Worm (Caenorhabditis elegans) whole organism, L3 larva: Measurements from ENCODE around the gene cyp-33C9.

Source experiments
- R02D3.7 ChIP-seq: fragments of 150-350 bp; optimal IDR thresholded peaks from 2 replicates; lab custom pipeline; 2014; ENCODE audit warnings: missing biosample characterization, missing genetic modification characterization
- ZK546.5 ChIP-seq: sonication (generic microtip); optimal IDR thresholded peaks from 2 replicates; lab custom pipeline; 2017; ENCODE audit warnings: missing biosample characterization, missing genetic modification characterization
- aly-2 ChIP-seq: fragments of 150-350 bp; optimal IDR thresholded peaks from 2 replicates; lab custom pipeline; 2014; ENCODE audit warnings: missing biosample characterization, missing genetic modification characterization
- ama-1 ChIP-seq: fragments of 150-350 bp; optimal IDR thresholded peaks from 2 replicates; lab custom pipeline; 2018
- ceh-28 ChIP-seq: fragments of 150-350 bp; optimal IDR thresholded peaks from 2 replicates; lab custom pipeline; 2014; ENCODE audit warnings: missing biosample characterization, missing genetic modification reagents, missing genetic modification characterization
- ceh-82 ChIP-seq: fragments of 150-350 bp; optimal IDR thresholded peaks from 2 replicates; lab custom pipeline; 2014; ENCODE audit warnings: missing biosample characterization, missing genetic modification characterization
- ceh-9 ChIP-seq: sonication (generic microtip); optimal IDR thresholded peaks from 2 replicates; lab custom pipeline; 2018; ENCODE audit warnings: missing biosample characterization, missing genetic modification characterization
- daf-12 ChIP-seq: fragments of 150-350 bp; optimal IDR thresholded peaks from 2 replicates; lab custom pipeline; 2014; ENCODE audit warnings: missing biosample characterization, missing genetic modification reagents, missing genetic modification characterization
- egl-27 ChIP-seq: sonication (generic microtip); optimal IDR thresholded peaks from 4 replicates; lab custom pipeline; 2017; ENCODE audit warnings: missing biosample characterization, missing genetic modification reagents, missing genetic modification characterization
- egl-5 ChIP-seq: fragments of 150-350 bp; optimal IDR thresholded peaks from 2 replicates; lab custom pipeline; 2017; ENCODE audit warnings: missing biosample characterization, missing genetic modification reagents, missing genetic modification characterization, inconsistent platforms
- elt-2 ChIP-seq: sonication (generic microtip); optimal IDR thresholded peaks from 2 replicates; lab custom pipeline; 2016; ENCODE audit warnings: missing genetic modification reagents, mild to moderate bottlenecking, missing genetic modification characterization, missing compliant biosample characterization
- fkh-2 ChIP-seq: fragments of 150-350 bp; optimal IDR thresholded peaks from 2 replicates; lab custom pipeline; 2014; ENCODE audit warnings: missing biosample characterization, missing genetic modification reagents, missing genetic modification characterization
- fos-1 ChIP-seq: fragments of 150-350 bp; optimal IDR thresholded peaks from 2 replicates; lab custom pipeline; 2014; ENCODE audit warnings: missing biosample characterization, missing genetic modification characterization
- hmg-11 ChIP-seq: sonication (generic microtip); optimal IDR thresholded peaks from 2 replicates; lab custom pipeline; 2016; ENCODE audit warnings: missing genetic modification characterization, missing compliant biosample characterization
- lin-15B ChIP-seq: fragments of 150-350 bp; optimal IDR thresholded peaks from 2 replicates; lab custom pipeline; 2014; ENCODE audit warnings: missing biosample characterization, missing genetic modification characterization
- lin-39 ChIP-seq: fragments of 150-350 bp; optimal IDR thresholded peaks from 2 replicates; lab custom pipeline; 2018; ENCODE audit warnings: missing biosample characterization, missing genetic modification reagents, missing genetic modification characterization
- lsy-12 ChIP-seq: sonication (generic microtip); optimal IDR thresholded peaks from 2 replicates; lab custom pipeline; 2016; ENCODE audit warnings: mild to moderate bottlenecking, missing genetic modification characterization, missing compliant biosample characterization
- mdl-1 ChIP-seq: fragments of 150-350 bp; optimal IDR thresholded peaks from 2 replicates; lab custom pipeline; 2014; ENCODE audit warnings: missing biosample characterization, missing genetic modification characterization
- mml-1 ChIP-seq: fragments of 150-350 bp; sonication (generic microtip); optimal IDR thresholded peaks from 3 replicates; lab custom pipeline; 2014; ENCODE audit warnings: missing biosample characterization, missing genetic modification characterization
- nfya-1 ChIP-seq: sonication (generic microtip); optimal IDR thresholded peaks from 2 replicates; lab custom pipeline; 2017; ENCODE audit warnings: missing genetic modification characterization, mild to moderate bottlenecking, missing compliant biosample characterization, antibody characterized with exemption, moderate library complexity; ENCODE audit not compliant: insufficient read depth
- nhr-11 ChIP-seq: fragments of 150-350 bp; optimal IDR thresholded peaks from 2 replicates; lab custom pipeline; 2014; ENCODE audit warnings: missing biosample characterization, missing genetic modification characterization
- nhr-23 ChIP-seq: fragments of 150-350 bp; optimal IDR thresholded peaks from 2 replicates; lab custom pipeline; 2014; ENCODE audit warnings: missing biosample characterization, missing genetic modification reagents, missing genetic modification characterization
- nhr-28 ChIP-seq: fragments of 150-350 bp; optimal IDR thresholded peaks from 2 replicates; lab custom pipeline; 2014; ENCODE audit warnings: missing biosample characterization, missing genetic modification characterization
- nhr-43 ChIP-seq: sonication (generic microtip); optimal IDR thresholded peaks from 2 replicates; lab custom pipeline; 2016; ENCODE audit warnings: mild to moderate bottlenecking, missing genetic modification characterization, missing compliant biosample characterization; ENCODE audit not compliant: poor library complexity, severe bottlenecking
- nhr-67 ChIP-seq: fragments of 150-350 bp; optimal IDR thresholded peaks from 2 replicates; lab custom pipeline; 2014; ENCODE audit warnings: missing biosample characterization, missing genetic modification characterization
- nhr-76 ChIP-seq: fragments of 150-350 bp; sonication (generic microtip); optimal IDR thresholded peaks from 5 replicates; lab custom pipeline; 2014; ENCODE audit warnings: missing biosample characterization, missing genetic modification characterization
- nhr-77 ChIP-seq: fragments of 150-350 bp; optimal IDR thresholded peaks from 2 replicates; lab custom pipeline; 2014; ENCODE audit warnings: missing biosample characterization, missing genetic modification characterization
- pqm-1 ChIP-seq: fragments of 150-350 bp; optimal IDR thresholded peaks from 2 replicates; lab custom pipeline; 2017; ENCODE audit warnings: missing biosample characterization, missing genetic modification characterization, inconsistent platforms
- sea-2 ChIP-seq: fragments of 150-350 bp; sonication (generic microtip); optimal IDR thresholded peaks from 4 replicates; lab custom pipeline; 2014; ENCODE audit warnings: missing biosample characterization, missing genetic modification reagents, missing genetic modification characterization
- skn-1 ChIP-seq: fragments of 150-350 bp; optimal IDR thresholded peaks from 2 replicates; lab custom pipeline; 2014; ENCODE audit warnings: missing biosample characterization, missing genetic modification characterization
- tbx-2 ChIP-seq: sonication (generic microtip); optimal IDR thresholded peaks from 2 replicates; lab custom pipeline; 2016; ENCODE audit warnings: mild to moderate bottlenecking, missing genetic modification characterization, missing compliant biosample characterization
- unc-39 ChIP-seq: sonication (generic microtip); optimal IDR thresholded peaks from 4 replicates; lab custom pipeline; 2017; ENCODE audit warnings: missing biosample characterization, missing genetic modification characterization
- zag-1 ChIP-seq: fragments of 150-350 bp; optimal IDR thresholded peaks from 2 replicates; lab custom pipeline; 2014; ENCODE audit warnings: missing biosample characterization, missing genetic modification characterization
- ztf-4 ChIP-seq: fragments of 150-350 bp; optimal IDR thresholded peaks from 2 replicates; lab custom pipeline; 2014; ENCODE audit warnings: missing biosample characterization, missing genetic modification characterization

cyp-33C9 gene

ce11 chrV:3100527-3100926 is 6.2 kb upstream of the cyp-33C9 start:
- TF ChIP-seq fos-1 (tag; lab: Kevin White, UChicago) (no peak), nhr-67 (tag; lab: Kevin White, UChicago) (no peak), hmg-11 (tag; lab: Kevin White, UChicago) (no peak)

ce11 chrV:3088768-3089167 is 5.6 kb downstream of the cyp-33C9 start, which contains the start of gene acs-21:
TSS of gene acs-21 (plus strand) at chrV:3089068.
- TF ChIP-seq hmg-11 (tag; lab: Kevin White, UChicago): no peak
- no peak for TF ChIP-seq lin-15B (tag; lab: Kevin White, UChicago)
- no peak for TF ChIP-seq egl-5
- no peak for TF ChIP-seq nhr-67 (tag; lab: Kevin White, UChicago)
- no peak for TF ChIP-seq elt-2 (tag; lab: Kevin White, UChicago)
- no peak for TF ChIP-seq nhr-28 (tag; lab: Kevin White, UChicago)
- no peak for TF ChIP-seq ama-1 (lab: Kevin White, UChicago)
- TF ChIP-seq ZK546.5 (tag; lab: Kevin White, UChicago): no peak
- TF ChIP-seq ztf-4: no peak
- TF ChIP-seq R02D3.7 (tag; lab: Kevin White, UChicago): no peak
- no peak for TF ChIP-seq ceh-82 (tag; lab: Kevin White, UChicago)
- TF ChIP-seq egl-27: no peak
- no peak for TF ChIP-seq sea-2 (GFP tag; lab: Kevin White, UChicago)
- TF ChIP-seq nhr-23 (tag; lab: Kevin White, UChicago): no peak
- TF ChIP-seq skn-1 (tag; lab: Kevin White, UChicago): no peak
- TF ChIP-seq ceh-28 (tag; lab: Kevin White, UChicago): no peak
- no peak for TF ChIP-seq unc-39 (tag; lab: Kevin White, UChicago)
- TF ChIP-seq tbx-2 (tag; lab: Kevin White, UChicago): no peak
- TF ChIP-seq nhr-77 (tag; lab: Kevin White, UChicago): no peak
- no peak for TF ChIP-seq pqm-1 (tag; lab: Kevin White, UChicago)

- TF ChIP-seq ceh-28 (tag; lab: Kevin White, UChicago) (no peak), nhr-77 (tag; lab: Kevin White, UChicago) (no peak), aly-2 (tag; lab: Kevin White, UChicago) (no peak), ceh-9 (tag; lab: Kevin White, UChicago) (no peak), pqm-1 (tag; lab: Kevin White, UChicago) (no peak), ama-1 (lab: Kevin White, UChicago) (no peak), fos-1 (tag; lab: Kevin White, UChicago) (no peak), fkh-2 (tag; lab: Kevin White, UChicago) (no peak), nhr-28 (tag; lab: Kevin White, UChicago) (no peak)
Measured at ce11 chrV:3086260-3086659, 8.1 kb downstream of the cyp-33C9 start, which contains the start of gene srt-8. TSS of gene srt-8 (plus strand) at chrV:3086560.

ce11 chrV:3081471-3081870 is 12.9 kb downstream of the cyp-33C9 start, which contains the start of gene srt-7:
TSS of gene srt-7 (plus strand) at chrV:3081771.
- TF ChIP-seq nhr-28 (tag; lab: Kevin White, UChicago) (no peak), nhr-76 (no peak), mdl-1 (no peak), skn-1 (tag; lab: Kevin White, UChicago) (no peak), lsy-12 (tag; lab: Kevin White, UChicago) (no peak), mml-1 (tag; lab: Kevin White, UChicago) (no peak), daf-12 (no peak), ceh-9 (tag; lab: Kevin White, UChicago) (no peak), lin-39 (tag; lab: Kevin White, UChicago) (no peak), ceh-28 (tag; lab: Kevin White, UChicago) (no peak), nhr-67 (tag; lab: Kevin White, UChicago) (no peak), lin-15B (tag; lab: Kevin White, UChicago) (no peak)

DNA sequence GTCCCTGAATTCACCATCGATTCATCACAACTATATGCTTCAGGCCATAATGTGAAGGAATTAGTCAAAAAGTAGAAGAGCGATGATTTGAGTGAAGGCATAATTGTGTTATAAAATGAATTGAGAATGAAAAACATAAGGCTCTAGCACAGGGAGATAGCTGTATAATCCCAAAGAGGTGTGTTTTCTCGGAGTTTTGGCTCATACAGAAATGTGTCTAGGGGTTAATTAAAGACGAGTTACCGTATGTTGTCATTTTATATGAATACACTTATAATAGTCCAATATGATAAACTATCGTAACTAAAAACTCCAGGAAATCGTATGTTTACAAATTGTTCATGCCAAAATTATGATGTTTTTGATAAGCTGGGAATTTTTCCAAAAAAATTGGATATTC is 13.6 kb downstream of the cyp-33C9 start, which contains the start of gene srt-5:
Gene srt-5, minus strand, starts transcription at position 101 of the 400 bp plus-strand sequence.
- TF ChIP-seq ceh-9 (tag; lab: Kevin White, UChicago) (no peak), zag-1 (tag; lab: Kevin White, UChicago) (no peak), unc-39 (tag; lab: Kevin White, UChicago) (no peak), nhr-43 (no peak), nhr-77 (tag; lab: Kevin White, UChicago) (no peak), ZK546.5 (tag; lab: Kevin White, UChicago) (no peak), R02D3.7 (tag; lab: Kevin White, UChicago) (no peak), nhr-11 (tag; lab: Kevin White, UChicago) (no peak), egl-27 (no peak), nfya-1 (tag; lab: Kevin White, UChicago) (no peak), tbx-2 (tag; lab: Kevin White, UChicago) (no peak), skn-1 (tag; lab: Kevin White, UChicago) (no peak), fkh-2 (tag; lab: Kevin White, UChicago) (no peak)
